Worm (Caenorhabditis elegans) whole organism, mixed stage, embryonic: ENCODE data around the gene T16G12.10.

Source experiments
- blmp-1 ChIP-seq: fragments of 150-350 bp; optimal IDR thresholded peaks from 2 replicates; lab custom pipeline; 2014; ENCODE audit warnings: missing biosample characterization, missing genetic modification characterization
- ceh-83 ChIP-seq: fragments of 200-800 bp; sonication (Bioruptor generic); optimal IDR thresholded peaks from 2 replicates; lab custom pipeline; 2018; ENCODE audit warnings: mild to moderate bottlenecking, missing genetic modification characterization, missing compliant biosample characterization
- ham-2 ChIP-seq: fragments of 200-800 bp; sonication (Bioruptor generic); optimal IDR thresholded peaks from 2 replicates; lab custom pipeline; 2018; ENCODE audit warnings: mild to moderate bottlenecking, missing genetic modification characterization, missing compliant biosample characterization
- lsy-2 ChIP-seq: fragments of 150-350 bp; optimal IDR thresholded peaks from 2 replicates; lab custom pipeline; 2014; ENCODE audit warnings: missing biosample characterization, missing genetic modification characterization
- nhr-12 ChIP-seq: fragments of 150-350 bp; optimal IDR thresholded peaks from 2 replicates; lab custom pipeline; 2014; ENCODE audit warnings: missing biosample characterization, missing genetic modification characterization

DNA sequence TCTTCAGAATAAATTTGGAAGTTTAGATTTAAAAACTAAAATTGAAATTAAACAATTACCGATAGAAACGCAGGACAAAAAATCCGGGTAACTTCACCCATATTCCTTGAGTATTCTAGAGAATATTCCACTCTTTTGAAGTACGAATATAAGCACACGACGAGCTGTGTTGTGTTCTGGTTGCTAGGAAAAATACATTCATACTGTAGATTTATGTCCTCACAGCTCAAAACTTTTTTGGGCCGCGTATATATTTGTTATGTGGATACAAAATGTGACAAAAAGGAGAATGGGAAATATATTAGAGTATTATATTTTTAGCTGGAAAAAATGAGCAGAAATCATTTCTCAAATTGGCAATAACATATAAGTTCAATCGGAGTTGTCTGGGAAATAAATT, 22.7 kb downstream of the T16G12.10 start, which contains the start of gene M04D8.5:
- TF ChIP-seq nhr-12 (tag; lab: Kevin White, UChicago), result no peak
- no peak for TF ChIP-seq ham-2 (GFP tag; lab: Kevin White, UChicago)
- TF ChIP-seq lsy-2 (tag; lab: Kevin White, UChicago), result no peak
- TF ChIP-seq blmp-1 (tag; lab: Kevin White, UChicago), result no peak
- no peak for TF ChIP-seq ceh-83 (GFP tag; lab: Kevin White, UChicago)
